Worm (Caenorhabditis elegans): ENCODE data around the gene ins-12.
"Not testable (repeated sequence)": the region's sequence is repeated elsewhere in the genome, so short reads cannot be mapped to it uniquely, and the experiment has no call there.

- not testable (repeated sequence) for TF ChIP-seq ref-1 (GFP tag; conservative IDR thresholded peaks at IDR 0.05); flt-1 (GFP tag; IDR thresholded peaks at IDR 0.05); tab-1 (GFP tag; IDR thresholded peaks at IDR 0.05); med-1 (GFP tag; optimal IDR thresholded peaks at IDR 0.05; ENCODE audit: insufficient read depth); T22C8.4 (GFP tag; IDR thresholded peaks at IDR 0.05); klf-2 (GFP tag; conservative IDR thresholded peaks at IDR 0.05)
These were observed 19.5 kb upstream of the ins-12 start, which contains the start of gene hlh-25 for ce11 chrII:5534939-5535338.

Measured in whole organism, midembryonic.